Worm (Caenorhabditis elegans): ENCODE results near the gene grd-11.

grd-11 gene

DNA sequence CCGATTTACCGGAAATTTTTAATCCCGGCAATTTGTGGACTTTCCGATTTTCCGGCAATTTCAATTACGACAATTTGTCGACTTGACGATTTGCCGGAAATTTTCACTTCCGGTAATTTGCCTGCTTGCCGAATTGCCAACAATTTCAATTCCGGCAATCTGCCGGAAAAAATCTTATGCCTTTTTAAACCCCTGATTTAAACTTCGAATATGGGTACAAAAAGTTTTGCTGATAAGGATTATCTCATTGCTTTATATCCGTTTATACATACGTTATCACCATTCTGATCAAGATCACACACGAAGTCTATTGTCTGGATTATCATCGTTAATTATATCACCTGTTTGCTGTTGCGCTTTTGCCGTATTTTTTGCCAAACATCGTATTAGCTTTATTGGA lies at the start of gene grd-11:
Gene grd-11 (plus strand): TSS at position 301 of the 400 bp plus-strand sequence.
- no peak for TF ChIP-seq ceh-13 (GFP tag; optimal IDR thresholded peaks at IDR 0.05)
- no peak for TF ChIP-seq sea-1 (GFP tag; conservative IDR thresholded peaks at IDR 0.05)
- no peak for TF ChIP-seq pes-1 (GFP tag; IDR thresholded peaks at IDR 0.05)
- no peak for TF ChIP-seq flt-1 (GFP tag; IDR thresholded peaks at IDR 0.05)
- no peak for TF ChIP-seq hnd-1 (tag; optimal IDR thresholded peaks at IDR 0.05)
- no peak for TF ChIP-seq aly-1 (tag; optimal IDR thresholded peaks at IDR 0.05)
- TF ChIP-seq ama-1 (optimal IDR thresholded peaks at IDR 0.05), result no peak
- no peak for TF ChIP-seq ceh-36 (tag; optimal IDR thresholded peaks at IDR 0.05)
- no peak for TF ChIP-seq ets-7 (tag; optimal IDR thresholded peaks at IDR 0.05)
- TF ChIP-seq hmbx-1 (tag; optimal IDR thresholded peaks at IDR 0.05), result no peak
- no peak for TF ChIP-seq tra-4 (tag; optimal IDR thresholded peaks at IDR 0.05)
- no peak for TF ChIP-seq scrt-1 (GFP tag; IDR thresholded peaks at IDR 0.05)
- no peak for TF ChIP-seq tbx-11 (GFP tag; IDR thresholded peaks at IDR 0.05)
- no peak for TF ChIP-seq hmg-4 (GFP tag; optimal IDR thresholded peaks at IDR 0.05)
- no peak for TF ChIP-seq B0310.2 (tag; optimal IDR thresholded peaks at IDR 0.05)
- no peak for TF ChIP-seq tbx-37 (GFP tag; conservative IDR thresholded peaks at IDR 0.05)
- no peak for TF ChIP-seq F13C5.2 (tag; optimal IDR thresholded peaks at IDR 0.05)

DNA sequence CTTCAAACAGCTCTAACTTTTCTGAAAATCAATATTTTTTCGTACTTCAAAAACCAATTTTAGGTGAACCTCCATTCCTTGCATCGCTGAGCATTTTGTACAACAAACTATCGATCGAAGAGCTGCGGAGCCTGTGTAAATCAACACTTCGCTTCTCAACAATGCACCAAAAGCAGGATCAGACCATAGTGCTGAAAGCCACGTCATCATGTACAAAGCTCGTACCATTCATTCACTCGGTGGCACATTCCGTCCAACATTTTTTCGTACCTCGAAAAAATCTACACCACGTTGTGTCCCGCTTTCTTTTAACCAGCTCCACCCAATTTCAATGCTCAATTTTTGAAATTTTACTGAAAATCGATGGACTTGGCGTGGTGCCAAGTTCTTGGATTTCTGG lies 46.0 kb upstream of the grd-11 start, which contains the start of gene ZC15.10:
Gene ZC15.10 (plus strand): TSS at position 162 of the 400 bp plus-strand sequence.
- TF ChIP-seq sea-1 (GFP tag; conservative IDR thresholded peaks at IDR 0.05), result no peak
- no peak for TF ChIP-seq B0310.2 (tag; optimal IDR thresholded peaks at IDR 0.05)
- no peak for TF ChIP-seq hmbx-1 (tag; optimal IDR thresholded peaks at IDR 0.05)
- TF ChIP-seq tra-4 (tag; optimal IDR thresholded peaks at IDR 0.05), result no peak
- no peak for TF ChIP-seq tbx-11 (GFP tag; IDR thresholded peaks at IDR 0.05)
- TF ChIP-seq ceh-36 (tag; optimal IDR thresholded peaks at IDR 0.05), result no peak
- no peak for TF ChIP-seq ama-1 (optimal IDR thresholded peaks at IDR 0.05)

DNA sequence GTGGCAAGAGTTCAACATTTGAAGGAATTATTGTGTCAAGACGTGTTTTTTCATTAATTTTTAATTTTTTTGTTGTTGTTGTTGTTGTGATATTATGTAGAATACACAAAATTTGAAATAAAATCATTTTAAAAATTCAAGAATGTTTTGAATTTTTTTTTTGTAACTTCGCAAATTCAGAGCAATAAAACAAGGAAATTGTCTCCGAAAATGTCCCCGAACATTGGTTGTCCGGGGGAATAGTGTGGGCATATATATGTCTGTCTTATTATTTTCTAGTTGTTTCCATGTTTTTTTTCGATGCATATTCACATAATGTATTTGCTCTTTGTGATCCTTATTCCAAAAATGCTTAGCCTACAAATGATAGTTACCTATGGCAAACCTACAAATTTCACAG lies 45.1 kb upstream of the grd-11 start, which contains the start of gene clec-262:
Gene clec-262 (plus strand): TSS at position 301 of the 400 bp plus-strand sequence.
- TF ChIP-seq ets-7 (tag; optimal IDR thresholded peaks at IDR 0.05) (no peak), ama-1 (optimal IDR thresholded peaks at IDR 0.05) (no peak), sea-1 (GFP tag; conservative IDR thresholded peaks at IDR 0.05) (no peak), B0310.2 (tag; optimal IDR thresholded peaks at IDR 0.05) (no peak), tbx-37 (GFP tag; conservative IDR thresholded peaks at IDR 0.05) (no peak), pes-1 (GFP tag; IDR thresholded peaks at IDR 0.05) (no peak), hnd-1 (tag; optimal IDR thresholded peaks at IDR 0.05) (no peak), tbx-11 (GFP tag; IDR thresholded peaks at IDR 0.05) (no peak), hmbx-1 (tag; optimal IDR thresholded peaks at IDR 0.05) (no peak), flt-1 (GFP tag; IDR thresholded peaks at IDR 0.05) (no peak), scrt-1 (GFP tag; IDR thresholded peaks at IDR 0.05) (no peak), aly-1 (tag; optimal IDR thresholded peaks at IDR 0.05) (no peak), hmg-4 (GFP tag; optimal IDR thresholded peaks at IDR 0.05) (no peak), F13C5.2 (tag; optimal IDR thresholded peaks at IDR 0.05) (no peak), tra-4 (tag; optimal IDR thresholded peaks at IDR 0.05) (no peak), ceh-36 (tag; optimal IDR thresholded peaks at IDR 0.05) (no peak), ceh-13 (GFP tag; optimal IDR thresholded peaks at IDR 0.05) (no peak)

DNA sequence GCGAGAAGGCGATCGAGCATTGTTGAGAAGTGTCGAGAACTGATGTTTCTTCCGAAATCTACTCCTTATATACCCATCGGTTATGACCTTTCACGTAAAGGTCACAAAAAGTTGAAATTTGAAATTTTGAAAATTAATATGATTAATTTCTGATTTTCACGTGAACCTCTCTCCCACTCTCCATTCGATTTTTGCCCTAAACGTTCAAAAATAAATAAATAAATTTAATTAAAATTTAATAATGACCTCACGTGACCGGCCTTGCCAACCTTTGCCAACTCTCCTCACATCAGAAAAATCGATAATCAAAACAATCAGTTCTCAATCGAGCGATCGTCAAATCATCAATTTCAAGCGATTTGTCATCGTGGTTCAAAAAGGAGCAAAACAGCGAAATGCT lies 39.1 kb upstream of the grd-11 start, which contains the start of gene Y113G7C.1:
Gene Y113G7C.1 (plus strand): TSS at position 301 of the 400 bp plus-strand sequence.
- no peak for TF ChIP-seq hmbx-1 (tag; optimal IDR thresholded peaks at IDR 0.05)
- no peak for TF ChIP-seq tbx-37 (GFP tag; conservative IDR thresholded peaks at IDR 0.05)
- no peak for TF ChIP-seq ceh-13 (GFP tag; optimal IDR thresholded peaks at IDR 0.05)
- TF ChIP-seq aly-1 (tag; optimal IDR thresholded peaks at IDR 0.05), result no peak
- TF ChIP-seq tbx-11 (GFP tag; IDR thresholded peaks at IDR 0.05), result no peak
- TF ChIP-seq B0310.2 (tag; optimal IDR thresholded peaks at IDR 0.05), result no peak
- no peak for TF ChIP-seq pes-1 (GFP tag; IDR thresholded peaks at IDR 0.05)
- TF ChIP-seq scrt-1 (GFP tag; IDR thresholded peaks at IDR 0.05), result no peak
- TF ChIP-seq hnd-1 (tag; optimal IDR thresholded peaks at IDR 0.05), result no peak
- no peak for TF ChIP-seq ceh-36 (tag; optimal IDR thresholded peaks at IDR 0.05)
- TF ChIP-seq ama-1 (optimal IDR thresholded peaks at IDR 0.05), result no peak
- no peak for TF ChIP-seq hmg-4 (GFP tag; optimal IDR thresholded peaks at IDR 0.05)
- no peak for TF ChIP-seq ets-7 (tag; optimal IDR thresholded peaks at IDR 0.05)
- no peak for TF ChIP-seq F13C5.2 (tag; optimal IDR thresholded peaks at IDR 0.05)
- no peak for TF ChIP-seq sea-1 (GFP tag; conservative IDR thresholded peaks at IDR 0.05)
- TF ChIP-seq tra-4 (tag; optimal IDR thresholded peaks at IDR 0.05), result no peak
- TF ChIP-seq flt-1 (GFP tag; IDR thresholded peaks at IDR 0.05), result no peak

DNA sequence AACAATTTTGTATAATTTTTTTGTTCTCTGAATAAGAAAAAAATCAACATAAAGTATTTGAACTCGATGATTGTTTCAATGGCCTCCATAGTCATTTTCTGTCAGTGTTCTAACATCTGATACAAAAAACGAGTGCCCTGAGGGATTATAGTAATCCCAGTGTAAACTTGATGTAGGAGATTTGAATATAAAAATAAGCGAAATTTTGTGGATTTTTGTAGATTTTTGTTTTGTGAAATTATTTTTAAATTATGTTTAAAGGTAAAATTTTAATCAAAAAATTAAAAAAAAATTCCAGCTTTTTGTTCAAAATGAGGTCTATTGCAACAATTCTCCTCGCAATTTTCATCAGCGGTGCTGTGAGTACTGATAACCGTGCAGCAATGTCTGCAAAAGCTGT lies 31.2 kb upstream of the grd-11 start, which contains the start of gene Y38H6A.1:
Gene Y38H6A.1 (plus strand): TSS at position 301 of the 400 bp plus-strand sequence.
- TF ChIP-seq tbx-11 (GFP tag; IDR thresholded peaks at IDR 0.05) (no peak), hmg-4 (GFP tag; optimal IDR thresholded peaks at IDR 0.05) (no peak), B0310.2 (tag; optimal IDR thresholded peaks at IDR 0.05) (no peak), ceh-36 (tag; optimal IDR thresholded peaks at IDR 0.05) (no peak), scrt-1 (GFP tag; IDR thresholded peaks at IDR 0.05) (no peak), hmbx-1 (tag; optimal IDR thresholded peaks at IDR 0.05) (no peak)

DNA sequence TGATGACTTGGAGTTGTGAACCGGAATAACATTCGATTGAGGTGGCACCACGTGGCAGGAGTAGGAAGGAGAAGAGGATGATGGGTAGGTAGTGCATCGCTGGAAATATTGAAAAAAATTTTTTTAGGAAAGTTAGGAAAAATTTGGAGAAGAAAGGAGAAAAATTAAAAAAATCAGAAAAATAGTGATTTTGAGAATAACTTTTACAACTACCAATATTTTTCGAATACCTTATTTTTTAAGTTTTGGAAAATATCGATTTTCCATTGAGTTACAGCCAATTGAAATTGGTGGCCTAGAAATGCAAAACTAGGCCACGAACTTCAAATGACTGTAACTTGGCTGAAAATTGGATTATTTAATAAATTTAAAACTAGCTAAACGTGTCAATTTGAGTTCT lies 21.3 kb upstream of the grd-11 start, which contains the start of gene Y38H6A.5:
Gene Y38H6A.5 (minus strand): TSS at position 101 of the 400 bp plus-strand sequence.
- TF ChIP-seq tbx-37 (GFP tag; conservative IDR thresholded peaks at IDR 0.05) (no peak), pes-1 (GFP tag; IDR thresholded peaks at IDR 0.05) (no peak)

DNA sequence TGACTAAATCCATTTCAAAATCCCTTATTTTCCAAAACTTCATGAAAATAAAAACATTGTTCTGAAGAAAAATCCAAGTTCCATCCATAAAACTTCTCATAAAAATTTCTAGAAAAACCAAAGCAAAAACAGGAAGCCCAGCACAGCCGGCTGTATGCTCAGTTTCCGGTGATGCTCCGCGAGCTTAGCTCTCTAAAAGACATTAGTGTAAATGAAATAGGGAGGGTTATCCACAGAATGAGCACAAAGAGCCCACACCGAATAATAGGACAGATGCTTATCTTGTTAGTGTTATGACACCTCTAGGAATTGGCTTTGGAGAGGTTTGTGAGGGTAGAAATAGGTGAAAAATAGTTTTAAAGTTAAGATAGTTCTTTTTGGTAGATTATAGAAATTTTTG lies 18.6 kb upstream of the grd-11 start:
- no peak for TF ChIP-seq ceh-36 (tag; optimal IDR thresholded peaks at IDR 0.05)

DNA sequence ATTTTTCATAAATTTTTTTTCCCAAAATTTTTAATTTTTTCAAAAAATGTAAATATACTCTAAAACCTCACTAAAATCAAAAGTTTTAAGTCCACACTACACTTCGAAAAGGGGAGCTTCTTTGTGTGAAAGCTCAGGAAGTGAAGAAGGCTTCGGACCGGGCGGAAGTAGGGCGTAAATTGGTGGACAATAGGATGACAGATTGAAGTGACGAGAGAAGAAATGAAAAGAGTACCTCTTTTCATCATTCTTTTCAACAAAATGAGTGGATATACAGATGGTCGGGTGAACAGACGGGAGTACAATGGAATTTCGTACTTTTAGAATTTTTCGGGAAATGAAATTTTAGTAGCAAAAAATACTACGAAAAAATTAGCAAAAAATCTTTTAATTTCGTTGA lies 17.7 kb upstream of the grd-11 start:
- TF ChIP-seq flt-1 (GFP tag; IDR thresholded peaks at IDR 0.05) (no peak), scrt-1 (GFP tag; IDR thresholded peaks at IDR 0.05) (no peak), tbx-37 (GFP tag; conservative IDR thresholded peaks at IDR 0.05) (no peak), hmbx-1 (tag; optimal IDR thresholded peaks at IDR 0.05) (no peak)

Measured in whole organism, early embryonic.